Fruit fly (Drosophila melanogaster) whole organism, prepupa: ENCODE measurements around the gene Cyp313a1.

Experiments
- Blimp-1 ChIP-seq: fragments of 200-800 bp; sonication (Bioruptor generic); optimal IDR thresholded peaks from 3 replicates; lab custom pipeline; 2017; ENCODE audit warnings: missing biosample characterization, missing genetic modification characterization, mild to moderate bottlenecking, moderate library complexity, missing genetic modification reagents
- CG11294 ChIP-seq: fragments of 200-800 bp; sonication (Bioruptor generic); IDR thresholded peaks from 2 replicates; pipeline ENCODE4 v1.3.6; 2022; ENCODE audit warnings: missing biosample characterization, missing genetic modification characterization
- CG11902 ChIP-seq: fragments of 200-800 bp; sonication (Bioruptor generic); optimal IDR thresholded peaks from 3 replicates; lab custom pipeline; 2016; ENCODE audit warnings: missing biosample characterization, missing genetic modification characterization
- CG1621 ChIP-seq: fragments of 200-800 bp; sonication (Bioruptor generic); optimal IDR thresholded peaks from 3 replicates; lab custom pipeline; 2018; ENCODE audit warnings: missing biosample characterization, mild to moderate bottlenecking, missing genetic modification characterization
- CG16779 ChIP-seq: fragments of 200-800 bp; sonication (Bioruptor generic); optimal IDR thresholded peaks from 3 replicates; lab custom pipeline; 2017; ENCODE audit warnings: missing biosample characterization, mild to moderate bottlenecking, missing genetic modification characterization
- CG3032 ChIP-seq: fragments of 200-800 bp; optimal IDR thresholded peaks from 2 replicates; lab custom pipeline; 2019; ENCODE audit warnings: missing biosample characterization, mild to moderate bottlenecking, missing genetic modification characterization, moderate library complexity
- CG31627 ChIP-seq: fragments of 200-800 bp; sonication (Bioruptor generic); optimal IDR thresholded peaks from 3 replicates; lab custom pipeline; 2016; ENCODE audit warnings: missing biosample characterization, missing genetic modification characterization
- CG4318 ChIP-seq: fragments of 200-800 bp; sonication (Bioruptor generic); optimal IDR thresholded peaks from 3 replicates; lab custom pipeline; 2017; ENCODE audit warnings: missing biosample characterization, mild to moderate bottlenecking, missing genetic modification characterization
- CG6276 ChIP-seq: fragments of 200-800 bp; sonication (Bioruptor generic); optimal IDR thresholded peaks from 2 replicates; lab custom pipeline; 2017; ENCODE audit warnings: missing biosample characterization, mild to moderate bottlenecking, missing genetic modification characterization
- CG6792 ChIP-seq: fragments of 200-800 bp; sonication (Bioruptor generic); optimal IDR thresholded peaks from 3 replicates; lab custom pipeline; 2016; ENCODE audit warnings: missing biosample characterization, missing genetic modification characterization
- CG6808 ChIP-seq: fragments of 200-800 bp; sonication (Bioruptor generic); optimal IDR thresholded peaks from 3 replicates; lab custom pipeline; 2017; ENCODE audit warnings: missing biosample characterization, missing genetic modification characterization, mild to moderate bottlenecking, moderate library complexity, missing genetic modification reagents
- CG8319 ChIP-seq: fragments of 200-800 bp; sonication (Bioruptor generic); optimal IDR thresholded peaks from 3 replicates; lab custom pipeline; 2016; ENCODE audit warnings: missing biosample characterization, missing genetic modification characterization
- CG9139 ChIP-seq: fragments of 200-800 bp; sonication (Bioruptor generic); optimal IDR thresholded peaks from 3 replicates; lab custom pipeline; 2017; ENCODE audit warnings: missing biosample characterization, mild to moderate bottlenecking, missing genetic modification characterization
- Eip75B ChIP-seq: fragments of 200-800 bp; sonication (Bioruptor generic); optimal IDR thresholded peaks from 3 replicates; lab custom pipeline; 2016; ENCODE audit warnings: missing biosample characterization, missing genetic modification characterization
- Eip78C ChIP-seq: fragments of 200-800 bp; sonication (Bioruptor generic); peaks from one replicate; lab custom pipeline; 2016; ENCODE audit warnings: missing biosample characterization, missing genetic modification characterization
- Eip93F ChIP-seq: fragments of 200-800 bp; sonication (Bioruptor generic); optimal IDR thresholded peaks from 2 replicates; lab custom pipeline; 2016; ENCODE audit warnings: missing biosample characterization, mild to moderate bottlenecking, missing genetic modification characterization
- Ets21C ChIP-seq: fragments of 200-800 bp; sonication (Bioruptor generic); optimal IDR thresholded peaks from 3 replicates; lab custom pipeline; 2016; ENCODE audit warnings: missing biosample characterization, missing genetic modification characterization
- Hr38 ChIP-seq: sonication (Bioruptor generic); optimal IDR thresholded peaks from 2 replicates; lab custom pipeline; 2016; ENCODE audit warnings: missing biosample characterization, missing genetic modification characterization
- Smox ChIP-seq: fragments of 200-800 bp; sonication (Bioruptor generic); optimal IDR thresholded peaks from 3 replicates; lab custom pipeline; 2016; ENCODE audit warnings: missing biosample characterization, missing genetic modification characterization
- Sox102F ChIP-seq: fragments of 200-800 bp; sonication (Bioruptor generic); optimal IDR thresholded peaks from 2 replicates; lab custom pipeline; 2016; ENCODE audit warnings: missing biosample characterization, mild to moderate bottlenecking, missing genetic modification characterization
- Sox14 ChIP-seq: fragments of 200-800 bp; sonication (Bioruptor generic); optimal IDR thresholded peaks from 3 replicates; lab custom pipeline; 2016; ENCODE audit warnings: missing biosample characterization, missing genetic modification characterization
- Sox15 ChIP-seq: fragments of 200-800 bp; sonication (Bioruptor generic); optimal IDR thresholded peaks from 3 replicates; lab custom pipeline; 2016; ENCODE audit warnings: missing biosample characterization, missing genetic modification characterization
- achi ChIP-seq: fragments of 200-800 bp; sonication (Bioruptor generic); optimal IDR thresholded peaks from 3 replicates; lab custom pipeline; 2016; ENCODE audit warnings: missing biosample characterization, missing genetic modification characterization
- cyc ChIP-seq: fragments of 200-800 bp; sonication (Bioruptor generic); optimal IDR thresholded peaks from 3 replicates; lab custom pipeline; 2016; ENCODE audit warnings: missing biosample characterization, missing genetic modification characterization
- eg ChIP-seq: fragments of 200-800 bp; sonication (Bioruptor generic); IDR thresholded peaks from 3 replicates; pipeline ENCODE4 v1.3.6; 2022; ENCODE audit warnings: missing biosample characterization, missing genetic modification characterization
- esn ChIP-seq: fragments of 200-800 bp; sonication (Bioruptor generic); optimal IDR thresholded peaks from 2 replicates; lab custom pipeline; 2016; ENCODE audit warnings: missing biosample characterization, mild to moderate bottlenecking, missing genetic modification characterization, moderate library complexity
- fd59A ChIP-seq: fragments of 200-800 bp; sonication (Bioruptor generic); optimal IDR thresholded peaks from 2 replicates; lab custom pipeline; 2017; ENCODE audit warnings: missing biosample characterization, mild to moderate bottlenecking, missing genetic modification characterization, missing genetic modification reagents
- fd85E ChIP-seq: fragments of 200-800 bp; sonication (Bioruptor generic); optimal IDR thresholded peaks from 3 replicates; lab custom pipeline; 2016; ENCODE audit warnings: missing biosample characterization, missing genetic modification characterization
- fkh ChIP-seq: fragments of 200-800 bp; sonication (Bioruptor generic); optimal IDR thresholded peaks from 3 replicates; lab custom pipeline; 2017; ENCODE audit warnings: missing biosample characterization, mild to moderate bottlenecking, missing genetic modification characterization, moderate library complexity
- pdm3 ChIP-seq: fragments of 200-800 bp; sonication (Bioruptor generic); optimal IDR thresholded peaks from 3 replicates; lab custom pipeline; 2016; ENCODE audit warnings: missing biosample characterization, missing genetic modification characterization
- salr ChIP-seq, 2 experiments: fragments of 200-800 bp; sonication (Bioruptor generic); optimal IDR thresholded peaks; 3 replicates each; lab custom pipeline; 2016 to 2018; ENCODE audit warnings: missing biosample characterization in 2 of 2, missing genetic modification characterization in 2 of 2, mild to moderate bottlenecking in 1 of 2
- ss ChIP-seq, 2 experiments: fragments of 200-800 bp; sonication (Bioruptor generic); optimal IDR thresholded peaks; 2 replicates in 1 of 2; 3 replicates in 1 of 2; lab custom pipeline; 2017 to 2018; ENCODE audit warnings: mild to moderate bottlenecking in 2 of 2, missing biosample characterization in 2 of 2, missing genetic modification characterization in 2 of 2, moderate library complexity in 1 of 2
- svp ChIP-seq: fragments of 200-800 bp; sonication (Bioruptor generic); peaks from one replicate; lab custom pipeline; 2016; ENCODE audit warnings: missing biosample characterization, missing genetic modification characterization
- topi ChIP-seq: fragments of 200-800 bp; sonication (Bioruptor generic); optimal IDR thresholded peaks from 3 replicates; lab custom pipeline; 2016; ENCODE audit warnings: missing biosample characterization, missing genetic modification characterization
- vri ChIP-seq: fragments of 200-800 bp; sonication (Bioruptor generic); optimal IDR thresholded peaks from 3 replicates; lab custom pipeline; 2016; ENCODE audit warnings: missing biosample characterization, mild to moderate bottlenecking, missing genetic modification characterization

The Cyp313a1 gene

DNA sequence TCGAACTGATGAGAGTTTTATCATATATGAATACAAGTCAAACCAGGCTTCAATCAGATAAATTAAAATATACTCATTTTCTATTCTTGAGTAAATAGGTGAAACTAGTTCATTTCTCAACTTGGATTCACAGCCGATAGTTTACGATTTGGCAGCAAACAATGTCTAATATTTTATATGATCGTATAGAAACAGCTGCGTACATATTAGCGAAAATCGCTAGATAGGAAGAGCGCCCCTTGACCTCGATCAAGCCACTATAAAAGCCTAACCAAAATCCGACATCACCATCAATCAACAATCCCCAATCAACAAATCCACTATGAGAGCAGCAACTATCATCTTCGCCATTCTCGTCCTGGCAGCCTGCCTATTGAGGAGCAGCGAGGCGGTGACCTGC lies 41.2 kb downstream of the Cyp313a1 start, which contains the start of gene CG14851:
TSS of gene CG14851 (plus strand) at position 301 of the 400 bp plus-strand sequence.
- TF ChIP-seq pdm3 (GFP tag; lab: Kevin White, UChicago) (no peak), Ets21C (GFP tag; lab: Kevin White, UChicago) (no peak), esn (GFP tag; lab: Kevin White, UChicago) (no peak), CG6792 (no peak), Blimp-1 (GFP tag; lab: Kevin White, UChicago) (no peak), achi (no peak), salr (GFP tag; optimal IDR thresholded peaks at IDR 0.05; lab: Kevin White, UChicago) (no peak), CG11902 (GFP tag; lab: Kevin White, UChicago) (no peak), CG6276 (GFP tag; lab: Kevin White, UChicago) (no peak), CG8319 (no peak), CG16779 (tag; lab: Kevin White, UChicago) (no peak), Hr38 (no peak), Sox15 (GFP tag; lab: Kevin White, UChicago) (no peak)
- TF ChIP-seq, all 60 proteins: peak for 0

DNA sequence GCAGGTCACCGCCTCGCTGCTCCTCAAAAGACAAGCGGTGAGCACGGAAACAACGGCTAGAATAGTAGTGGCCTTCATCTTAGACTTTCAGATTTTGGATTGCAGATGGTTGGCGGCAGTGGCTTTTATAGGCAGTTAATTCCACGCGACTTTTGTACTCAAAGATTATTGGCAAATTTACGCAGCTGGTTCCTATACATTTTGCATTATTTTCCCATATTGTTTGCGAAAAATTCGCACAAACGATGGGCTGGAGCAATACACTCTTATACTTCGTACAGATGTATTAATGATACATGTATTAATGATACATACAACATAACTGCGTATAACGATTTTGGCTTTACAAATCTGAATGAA lies 43.8 kb downstream of the Cyp313a1 start, which contains the start of gene CG8087:
TSS of gene CG8087 (minus strand) at position 101 of the 360 bp plus-strand sequence.
- TF ChIP-seq svp (GFP tag; lab: Kevin White, UChicago) (peak; percentile 26), fkh (GFP tag; lab: Kevin White, UChicago) (no peak)

DNA sequence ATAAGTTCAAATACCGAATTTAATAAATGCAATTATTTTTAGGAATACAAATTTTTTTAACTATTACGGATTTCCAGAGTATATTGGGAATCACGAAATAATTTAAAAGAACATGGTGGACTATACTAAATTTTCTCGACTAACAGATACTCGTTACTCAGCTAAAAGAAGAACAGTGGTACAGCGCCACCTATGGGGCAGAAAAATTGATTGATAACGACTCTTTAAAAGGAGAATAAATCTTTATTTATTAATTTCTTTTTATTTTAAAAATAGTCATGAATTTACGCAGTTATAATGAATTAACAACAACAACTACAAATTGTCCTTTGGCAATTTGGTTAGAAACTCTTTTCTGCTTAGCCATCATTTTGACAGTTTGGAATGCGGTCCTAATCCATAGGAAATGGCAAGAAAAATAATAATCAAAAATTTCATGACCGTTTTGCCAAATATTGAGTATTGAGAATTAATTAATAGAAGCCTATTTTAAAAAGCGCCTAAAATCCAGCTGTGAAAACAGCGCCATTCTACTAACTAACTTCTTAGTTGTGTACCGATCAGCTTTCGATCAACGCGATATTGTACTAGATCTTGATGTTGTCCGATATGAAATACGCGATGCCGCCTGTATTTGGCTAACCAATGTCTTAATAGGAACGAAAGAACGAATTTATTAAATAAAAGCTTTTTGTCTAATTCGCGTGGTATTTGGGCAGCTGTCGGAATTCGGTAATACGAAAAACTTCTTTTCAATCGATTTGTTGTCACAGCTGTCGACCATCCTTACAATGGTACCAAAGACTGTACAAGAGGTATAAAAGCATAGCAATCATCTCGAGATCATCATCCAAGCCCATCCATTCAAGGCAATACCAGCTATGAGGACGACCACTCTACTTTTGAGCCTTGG lies 44.5 kb downstream of the Cyp313a1 start, which contains the start of gene CG14852:
TSS of gene CG14852 (plus strand) at position 863 of the 913 bp plus-strand sequence.
- no peak for TF ChIP-seq fd85E (GFP tag; lab: Kevin White, UChicago)
- no peak for TF ChIP-seq CG8319
- TF ChIP-seq Eip93F (GFP tag; lab: Kevin White, UChicago) = no peak
- no peak for TF ChIP-seq CG31627 (GFP tag; lab: Kevin White, UChicago)
- no peak for TF ChIP-seq Eip75B (GFP tag; lab: Kevin White, UChicago)
- no peak for TF ChIP-seq fd59A (GFP tag; lab: Kevin White, UChicago)
- no peak for TF ChIP-seq CG16779 (tag; lab: Kevin White, UChicago)
- TF ChIP-seq Eip78C (GFP tag; lab: Kevin White, UChicago) = no peak
- no peak for TF ChIP-seq CG9139 (GFP tag; lab: Kevin White, UChicago)
- TF ChIP-seq, all 60 proteins: peak for 0

DNA sequence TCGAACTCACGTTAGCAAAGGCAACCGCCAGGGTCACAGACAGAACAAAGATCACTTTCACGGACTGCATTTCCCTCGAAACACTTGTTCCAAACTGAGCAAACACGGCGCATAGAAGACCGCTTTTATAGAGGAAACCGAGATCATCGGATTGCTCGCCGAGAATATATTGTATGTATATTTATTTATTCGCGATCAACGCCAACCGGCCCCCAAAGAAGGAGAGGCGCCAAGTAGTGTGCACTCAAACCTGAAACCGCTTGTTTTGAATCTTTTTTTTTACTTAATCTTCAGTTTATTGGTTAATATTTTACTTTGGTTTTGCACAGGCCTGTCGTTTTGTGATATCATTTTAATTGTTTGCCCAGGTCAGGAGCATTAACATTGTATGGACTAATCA lies 46.5 kb downstream of the Cyp313a1 start, which contains the start of gene CG31313:
TSS of gene CG31313 (minus strand) at position 101 of the 400 bp plus-strand sequence.
- TF ChIP-seq CG6276 (GFP tag; lab: Kevin White, UChicago) = no peak
- peak; percentile 23 for TF ChIP-seq Eip78C (GFP tag; lab: Kevin White, UChicago)
- TF ChIP-seq CG31627 (GFP tag; lab: Kevin White, UChicago) = no peak
- TF ChIP-seq vri (GFP tag; lab: Kevin White, UChicago) = peak; percentile 3

DNA sequence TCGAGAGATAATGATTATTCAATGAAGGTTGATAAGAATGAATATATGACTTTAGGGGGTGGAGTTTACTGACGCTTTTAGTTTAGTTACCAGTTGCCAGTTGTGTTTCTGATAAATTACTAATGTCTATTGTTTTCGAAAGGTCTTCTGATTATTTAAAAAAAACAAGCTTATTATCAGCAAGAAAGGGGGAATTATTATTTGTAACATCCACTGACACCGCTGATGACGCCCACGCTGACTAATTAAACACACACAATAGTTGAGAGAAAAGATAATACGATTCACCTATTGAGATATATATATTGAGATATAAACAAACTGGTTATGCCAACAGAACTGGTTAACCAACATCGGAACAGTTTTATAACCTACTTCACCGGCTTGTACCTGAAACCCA lies 46.9 kb downstream of the Cyp313a1 start:
- TF ChIP-seq esn (GFP tag; lab: Kevin White, UChicago) (no peak), CG1621 (tag; lab: Kevin White, UChicago) (no peak), topi (GFP tag; lab: Kevin White, UChicago) (no peak), fkh (GFP tag; lab: Kevin White, UChicago) (no peak), ss (GFP tag; optimal IDR thresholded peaks at IDR 0.05; lab: Kevin White, UChicago) (no peak), Eip75B (GFP tag; lab: Kevin White, UChicago) (no peak), Sox14 (GFP tag; lab: Kevin White, UChicago) (no peak), CG4318 (GFP tag; lab: Kevin White, UChicago) (no peak), CG3032 (tag; lab: Kevin White, UChicago) (no peak), cyc (GFP tag; lab: Kevin White, UChicago) (no peak), CG11294 (GFP tag; lab: Robert Waterston, UW) (no peak), Sox102F (GFP tag; lab: Kevin White, UChicago) (no peak), CG6808 (no peak), CG16779 (tag; lab: Kevin White, UChicago) (no peak), Smox (GFP tag; lab: Kevin White, UChicago) (no peak), eg (GFP tag; lab: Robert Waterston, UW) (no peak)
